Fruit fly (Drosophila melanogaster) whole organism, wandering third instar larva: ENCODE results near the gene Ube3a.

Experiments
- Abd-B ChIP-seq: fragments of >200 bp; optimal IDR thresholded peaks from 2 replicates; lab custom pipeline; 2017; ENCODE audit warnings: missing biosample characterization, missing genetic modification characterization
- CG32264 ChIP-seq: fragments of 200-800 bp; sonication (Bioruptor generic); optimal IDR thresholded peaks from 2 replicates; lab custom pipeline; 2016; ENCODE audit warnings: missing biosample characterization, missing genetic modification characterization
- CG9705 ChIP-seq: fragments of 200-800 bp; sonication (Bioruptor generic); optimal IDR thresholded peaks from 2 replicates; lab custom pipeline; 2018; ENCODE audit warnings: missing biosample characterization, mild to moderate bottlenecking, missing genetic modification characterization
- CrebA ChIP-seq: fragments of 200-800 bp; sonication (Bioruptor generic); optimal IDR thresholded peaks from 2 replicates; lab custom pipeline; 2016; ENCODE audit warnings: missing biosample characterization, mild to moderate bottlenecking, missing genetic modification characterization, borderline replicate concordance
- Dfd ChIP-seq: fragments of >200 bp; optimal IDR thresholded peaks from 2 replicates; lab custom pipeline; 2017; ENCODE audit warnings: missing biosample characterization, missing genetic modification characterization
- Dif ChIP-seq: fragments of 200-275, 200-300 bp; sonication (Bioruptor generic); optimal IDR thresholded peaks from 2 replicates; lab custom pipeline; 2018; ENCODE audit warnings: missing biosample characterization, missing genetic modification characterization; ENCODE audit not compliant: partially characterized antibody
- GATAd ChIP-seq: sonication (Bioruptor generic); optimal IDR thresholded peaks from 2 replicates; lab custom pipeline; 2016; ENCODE audit warnings: missing biosample characterization, missing genetic modification characterization
- HLH106 ChIP-seq: fragments of 200-800 bp; optimal IDR thresholded peaks from 3 replicates; lab custom pipeline; 2019; ENCODE audit warnings: missing biosample characterization, mild to moderate bottlenecking, missing genetic modification characterization, moderate library complexity
- Hnf4 ChIP-seq: fragments of 200-800 bp; sonication (Bioruptor generic); optimal IDR thresholded peaks from 2 replicates; lab custom pipeline; 2016; ENCODE audit warnings: missing biosample characterization, mild to moderate bottlenecking, missing genetic modification characterization
- Hr78 ChIP-seq: fragments of >200 bp; optimal IDR thresholded peaks from 2 replicates; lab custom pipeline; 2017; ENCODE audit warnings: missing biosample characterization, missing genetic modification characterization
- Hr83 ChIP-seq: fragments of 200-300 bp; sonication (Bioruptor generic); optimal IDR thresholded peaks from 2 replicates; lab custom pipeline; 2016; ENCODE audit warnings: missing biosample characterization, mild to moderate bottlenecking, missing genetic modification characterization, moderate library complexity; ENCODE audit not compliant: poor library complexity, severe bottlenecking
- Jra ChIP-seq: sonication (Bioruptor generic); optimal IDR thresholded peaks from 2 replicates; lab custom pipeline; 2016; ENCODE audit warnings: missing biosample characterization, missing genetic modification characterization
- Mio ChIP-seq: sonication (Bioruptor generic); optimal IDR thresholded peaks from 2 replicates; lab custom pipeline; 2016; ENCODE audit warnings: missing biosample characterization, missing genetic modification characterization
- Myc ChIP-seq: fragments of >200 bp; optimal IDR thresholded peaks from 2 replicates; lab custom pipeline; 2017
- N ChIP-seq: fragments of >200 bp; optimal IDR thresholded peaks from 2 replicates; lab custom pipeline; 2018; ENCODE audit warnings: missing biosample characterization, missing external identifiers, missing genetic modification characterization
- OdsH ChIP-seq: fragments of 200-800 bp; sonication (Bioruptor generic); optimal IDR thresholded peaks from 2 replicates; lab custom pipeline; 2016; ENCODE audit warnings: missing biosample characterization, mild to moderate bottlenecking, missing genetic modification characterization
- Rel ChIP-seq, 2 experiments: fragments of 200-800 bp; sonication (Bioruptor generic) in 1 of 2; optimal IDR thresholded peaks; 2 replicates in 1 of 2; 3 replicates in 1 of 2; lab custom pipeline; 2016 to 2019; ENCODE audit warnings: mild to moderate bottlenecking in 2 of 2, missing biosample characterization in 2 of 2, missing genetic modification characterization in 2 of 2, moderate library complexity in 1 of 2
- Sp1 ChIP-seq: fragments of 200-800 bp; sonication (Bioruptor generic); optimal IDR thresholded peaks from 3 replicates; lab custom pipeline; 2019; ENCODE audit warnings: missing biosample characterization, mild to moderate bottlenecking, missing genetic modification characterization, moderate library complexity
- Vsx2 ChIP-seq: fragments of 200-300, 225-300 bp; sonication (Bioruptor generic); optimal IDR thresholded peaks from 2 replicates; lab custom pipeline; 2018; ENCODE audit warnings: missing biosample characterization, missing genetic modification characterization; ENCODE audit not compliant: partially characterized antibody
- br ChIP-seq: fragments of 200-800 bp; sonication (Bioruptor generic); optimal IDR thresholded peaks from 2 replicates; lab custom pipeline; 2016; ENCODE audit warnings: missing biosample characterization, missing genetic modification characterization
- brk ChIP-seq: fragments of 200-800 bp; sonication (Bioruptor generic); optimal IDR thresholded peaks from 2 replicates; lab custom pipeline; 2016; ENCODE audit warnings: missing biosample characterization, mild to moderate bottlenecking, missing genetic modification characterization
- dl ChIP-seq, 2 experiments: fragments of 175-275, 200-275 bp in 1 of 2; fragments of 200-275 bp in 1 of 2; sonication (Bioruptor generic); optimal IDR thresholded peaks; lab custom pipeline; 2018; ENCODE audit warnings: mild to moderate bottlenecking in 2 of 2, missing biosample characterization in 2 of 2, missing genetic modification characterization in 2 of 2, moderate library complexity in 2 of 2; ENCODE audit not compliant: partially characterized antibody in 2 of 2, insufficient read depth in 1 of 2
- dmrt93B ChIP-seq: fragments of 200-800 bp; sonication (Bioruptor generic); optimal IDR thresholded peaks from 2 replicates; lab custom pipeline; 2018; ENCODE audit warnings: missing biosample characterization, mild to moderate bottlenecking, missing genetic modification characterization
- dsf ChIP-seq: sonication (Bioruptor generic); optimal IDR thresholded peaks from 2 replicates; lab custom pipeline; 2016; ENCODE audit warnings: missing biosample characterization, missing genetic modification characterization, borderline replicate concordance
- ey ChIP-seq: fragments of 200-800 bp; sonication (Bioruptor generic); optimal IDR thresholded peaks from 2 replicates; lab custom pipeline; 2016; ENCODE audit warnings: missing biosample characterization, missing genetic modification characterization
- foxo ChIP-seq, 2 experiments: fragments of 200-800 bp; sonication (Bioruptor generic); optimal IDR thresholded peaks; 2 replicates in 1 of 2; 3 replicates in 1 of 2; lab custom pipeline; 2016 to 2017; ENCODE audit warnings: missing biosample characterization in 2 of 2, missing genetic modification characterization in 2 of 2
- fru ChIP-seq: fragments of 200-800 bp; sonication (Bioruptor generic); optimal IDR thresholded peaks from 3 replicates; lab custom pipeline; 2016; ENCODE audit warnings: missing biosample characterization, mild to moderate bottlenecking, missing genetic modification characterization
- h ChIP-seq: fragments of 200-800 bp; sonication (Bioruptor generic); optimal IDR thresholded peaks from 3 replicates; lab custom pipeline; 2016; ENCODE audit warnings: missing biosample characterization, mild to moderate bottlenecking, missing genetic modification characterization
- jim ChIP-seq: fragments of 175-275, 200-325 bp; sonication (Bioruptor generic); optimal IDR thresholded peaks from 2 replicates; lab custom pipeline; 2016; ENCODE audit warnings: missing biosample characterization, mild to moderate bottlenecking, missing genetic modification characterization
- lola ChIP-seq: fragments of >200 bp; optimal IDR thresholded peaks from 2 replicates; lab custom pipeline; 2017; ENCODE audit warnings: missing biosample characterization, missing genetic modification characterization
- pan ChIP-seq: fragments of >200 bp; optimal IDR thresholded peaks from 2 replicates; lab custom pipeline; 2017
- psq ChIP-seq: fragments of 200-800 bp; sonication (Bioruptor generic); optimal IDR thresholded peaks from 3 replicates; lab custom pipeline; 2017; ENCODE audit warnings: missing biosample characterization, mild to moderate bottlenecking, missing genetic modification characterization, moderate library complexity
- rgr ChIP-seq: fragments of 200-800 bp; sonication (Bioruptor generic); optimal IDR thresholded peaks from 3 replicates; lab custom pipeline; 2016; ENCODE audit warnings: missing biosample characterization, mild to moderate bottlenecking, missing genetic modification characterization
- sage ChIP-seq: fragments of 200-800 bp; sonication (Bioruptor generic); optimal IDR thresholded peaks from 2 replicates; lab custom pipeline; 2016; ENCODE audit warnings: missing biosample characterization, mild to moderate bottlenecking, missing genetic modification characterization
- sv ChIP-seq: fragments of 200-800 bp; sonication (Bioruptor generic); optimal IDR thresholded peaks from 3 replicates; lab custom pipeline; 2016; ENCODE audit warnings: missing biosample characterization, missing genetic modification characterization
- tai ChIP-seq: sonication (Bioruptor generic); optimal IDR thresholded peaks from 2 replicates; lab custom pipeline; 2016; ENCODE audit warnings: missing biosample characterization, missing genetic modification characterization
- usp ChIP-seq: fragments of >200 bp; optimal IDR thresholded peaks from 2 replicates; lab custom pipeline; 2017; ENCODE audit warnings: missing biosample characterization, missing genetic modification characterization
- woc ChIP-seq: sonication (Bioruptor generic); optimal IDR thresholded peaks from 2 replicates; lab custom pipeline; 2016; ENCODE audit warnings: missing biosample characterization, mild to moderate bottlenecking, missing genetic modification characterization

Ube3a gene

DNA sequence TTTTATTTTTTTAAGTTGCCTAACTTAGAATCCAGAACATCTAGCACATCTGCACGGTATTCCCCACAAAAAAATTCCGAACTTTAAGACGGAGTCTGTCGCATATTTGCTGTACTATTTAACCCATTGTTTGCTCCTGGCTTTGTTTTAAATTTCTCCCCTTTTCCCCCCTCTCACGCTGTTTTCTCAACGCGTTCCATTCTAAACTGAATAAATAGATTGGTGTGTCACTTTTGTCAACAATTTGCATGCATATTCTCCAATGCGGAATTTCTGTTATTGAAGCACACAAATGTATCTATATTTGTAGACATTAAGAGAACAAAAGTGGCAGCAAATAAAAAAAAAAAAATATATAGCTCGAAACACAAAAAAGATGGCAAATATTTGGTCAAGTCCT lies 48.0 kb upstream of the Ube3a start:
- TF ChIP-seq h (peak; percentile 61), HLH106 (no peak), rgr (peak; percentile 39), fru (peak; percentile 30), Hr83 (GFP tag; lab: Kevin White, UChicago) (no peak)
- TF ChIP-seq, all 38 proteins: peak for 3

DNA sequence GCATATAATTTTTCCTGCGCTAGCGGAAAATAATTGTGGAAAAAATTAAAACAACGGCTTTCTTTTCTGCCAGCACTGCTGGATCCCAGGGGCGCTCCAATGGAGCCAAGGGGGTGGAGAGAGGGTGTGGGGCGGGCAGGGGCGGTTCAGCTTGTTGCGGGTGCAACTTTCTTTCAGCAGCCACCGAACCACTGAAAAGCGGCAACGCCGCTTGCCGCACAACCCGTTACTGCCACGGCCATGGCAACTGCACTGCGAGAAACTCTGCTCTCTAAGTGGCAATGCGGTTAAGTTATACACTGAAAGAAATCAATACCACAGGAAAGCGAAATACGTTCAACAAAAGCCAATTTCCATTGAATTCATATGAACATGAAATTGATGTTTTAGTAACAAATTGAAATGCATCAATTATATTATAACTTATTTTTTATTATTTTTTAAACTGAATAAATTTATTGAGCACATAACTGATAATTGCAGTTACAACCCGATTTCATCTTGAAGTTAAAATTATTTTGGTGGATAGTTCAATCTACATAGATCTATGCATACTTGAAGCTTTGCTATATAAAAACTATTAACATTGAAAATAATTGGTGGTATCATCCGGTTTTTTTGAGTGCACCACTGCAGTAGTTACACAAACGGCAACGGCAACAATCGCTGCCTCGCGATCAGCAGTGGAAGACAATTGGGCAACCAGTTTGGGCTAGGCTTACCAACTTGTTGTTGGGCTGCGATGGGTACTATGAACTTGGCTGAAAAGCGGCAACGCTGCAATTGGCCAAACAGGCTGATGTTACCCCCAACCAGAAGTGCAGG lies 46.0 kb upstream of the Ube3a start:
- TF ChIP-seq dsf (GFP tag; lab: Kevin White, UChicago): no peak
- peak; percentile 40 for TF ChIP-seq Hnf4 (GFP tag; lab: Kevin White, UChicago)
- TF ChIP-seq Rel (GFP tag; optimal IDR thresholded peaks at IDR 0.05; lab: Kevin White, UChicago): no peak
- no peak for TF ChIP-seq Rel (tag; optimal IDR thresholded peaks at IDR 0.05; lab: Kevin White, UChicago)
- no peak for TF ChIP-seq GATAd (GFP tag; lab: Kevin White, UChicago)
- TF ChIP-seq N (GFP tag; lab: Kevin White, UChicago): no peak
- TF ChIP-seq Vsx2 (GFP tag; lab: Kevin White, UChicago): no peak
- TF ChIP-seq jim (GFP tag; lab: Kevin White, UChicago): no peak
- TF ChIP-seq Dif (GFP tag; lab: Kevin White, UChicago): no peak
- TF ChIP-seq h: peak; percentile 57
- peak; percentile 73 for TF ChIP-seq fru
- TF ChIP-seq brk (GFP tag; lab: Kevin White, UChicago): peak; percentile 53
- no peak for TF ChIP-seq CrebA (GFP tag; lab: Kevin White, UChicago)
- TF ChIP-seq dl (GFP tag; optimal IDR thresholded peaks at IDR 0.05; lab: Kevin White, UChicago; ENCODE audit: insufficient read depth in 1 of 2, partially characterized antibody in 2 of 2): no peak
- no peak for TF ChIP-seq Abd-B (GFP tag; lab: Kevin White, UChicago)
- peak in 1 of 2 experiments; percentile 77 for TF ChIP-seq foxo (GFP tag; optimal IDR thresholded peaks at IDR 0.05; lab: Kevin White, UChicago)
- no peak for TF ChIP-seq Hr83 (GFP tag; lab: Kevin White, UChicago)
- TF ChIP-seq lola (GFP tag; lab: Kevin White, UChicago): no peak
- TF ChIP-seq sv (GFP tag; lab: Kevin White, UChicago): peak; percentile 42
- peak; percentile 67 for TF ChIP-seq OdsH (GFP tag; lab: Kevin White, UChicago)
- TF ChIP-seq tai: no peak
- TF ChIP-seq usp (GFP tag; lab: Kevin White, UChicago): no peak
- TF ChIP-seq Dfd (GFP tag; lab: Kevin White, UChicago): no peak
- TF ChIP-seq Mio (GFP tag; lab: Kevin White, UChicago): no peak
- TF ChIP-seq Myc (lab: Kevin White, UChicago): no peak
- peak; percentile 75 for TF ChIP-seq Sp1 (GFP tag; lab: Kevin White, UChicago)
- TF ChIP-seq rgr: peak; percentile 70
- no peak for TF ChIP-seq Hr78 (GFP tag; lab: Kevin White, UChicago)
- TF ChIP-seq br (GFP tag; lab: Kevin White, UChicago): peak; percentile 57
- no peak for TF ChIP-seq pan (lab: Kevin White, UChicago)
- no peak for TF ChIP-seq sage (GFP tag; lab: Kevin White, UChicago)
- no peak for TF ChIP-seq Jra
- TF ChIP-seq woc (GFP tag; lab: Kevin White, UChicago): peak; percentile 15
- TF ChIP-seq CG32264 (GFP tag; lab: Kevin White, UChicago): no peak
- TF ChIP-seq HLH106: peak; percentile 69
- TF ChIP-seq psq: peak; percentile 59
- peak; percentile 33 for TF ChIP-seq ey (GFP tag; lab: Kevin White, UChicago)
- peak; percentile 46 for TF ChIP-seq CG9705 (GFP tag; lab: Kevin White, UChicago)
- peak; percentile 44 for TF ChIP-seq dmrt93B (GFP tag; lab: Kevin White, UChicago)
